Worm (Caenorhabditis elegans) whole organism, L3 larva: ENCODE data around the gene rga-1.

Source experiments
- egl-27 ChIP-seq: sonication (generic microtip); optimal IDR thresholded peaks from 4 replicates; lab custom pipeline; 2017; ENCODE audit warnings: missing biosample characterization, missing genetic modification reagents, missing genetic modification characterization
- fos-1 ChIP-seq: fragments of 150-350 bp; optimal IDR thresholded peaks from 2 replicates; lab custom pipeline; 2014; ENCODE audit warnings: missing biosample characterization, missing genetic modification characterization
- jun-1 ChIP-seq: fragments of 150-350 bp; optimal IDR thresholded peaks from 2 replicates; lab custom pipeline; 2014; ENCODE audit warnings: missing biosample characterization, missing genetic modification reagents, missing genetic modification characterization
- lin-15B ChIP-seq: fragments of 150-350 bp; optimal IDR thresholded peaks from 2 replicates; lab custom pipeline; 2014; ENCODE audit warnings: missing biosample characterization, missing genetic modification characterization
- nhr-12 ChIP-seq: fragments of 150-350 bp; optimal IDR thresholded peaks from 2 replicates; lab custom pipeline; 2014; ENCODE audit warnings: missing biosample characterization, missing genetic modification characterization
- nhr-77 ChIP-seq: fragments of 150-350 bp; optimal IDR thresholded peaks from 2 replicates; lab custom pipeline; 2014; ENCODE audit warnings: missing biosample characterization, missing genetic modification characterization
- pqm-1 ChIP-seq: fragments of 150-350 bp; optimal IDR thresholded peaks from 2 replicates; lab custom pipeline; 2017; ENCODE audit warnings: missing biosample characterization, missing genetic modification characterization, inconsistent platforms
- snpc-4 ChIP-seq: fragments of 150-350 bp; optimal IDR thresholded peaks from 2 replicates; lab custom pipeline; 2014; ENCODE audit warnings: missing biosample characterization, missing genetic modification characterization
- tbx-2 ChIP-seq: sonication (generic microtip); optimal IDR thresholded peaks from 2 replicates; lab custom pipeline; 2016; ENCODE audit warnings: mild to moderate bottlenecking, missing genetic modification characterization, missing compliant biosample characterization
- unc-39 ChIP-seq: sonication (generic microtip); optimal IDR thresholded peaks from 4 replicates; lab custom pipeline; 2017; ENCODE audit warnings: missing biosample characterization, missing genetic modification characterization
- ztf-11 ChIP-seq: fragments of 150-350 bp; optimal IDR thresholded peaks from 2 replicates; lab custom pipeline; 2014; ENCODE audit warnings: missing biosample characterization, missing genetic modification characterization

DNA sequence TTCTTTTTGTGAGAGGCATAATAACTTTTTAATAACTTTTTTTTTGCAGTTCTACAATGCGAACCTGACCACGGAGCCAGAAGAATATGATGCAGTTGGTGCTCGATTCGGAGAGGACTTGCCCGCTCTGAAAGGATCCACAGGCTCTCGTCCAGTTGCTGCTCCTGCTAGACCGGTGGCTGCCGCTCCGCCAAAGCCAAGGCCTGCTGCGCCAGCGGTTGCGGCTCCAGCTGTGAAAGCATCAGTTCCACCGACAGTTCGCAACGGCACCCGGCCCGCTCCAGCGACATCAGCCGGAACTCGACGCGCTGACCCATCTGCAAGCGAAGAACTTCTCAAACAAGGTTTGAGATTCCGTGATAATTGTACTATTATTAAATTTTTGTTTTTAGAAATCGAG is 21.6 kb upstream of the rga-1 start:
- TF ChIP-seq tbx-2 (tag; lab: Kevin White, UChicago) = no peak
- no peak for TF ChIP-seq snpc-4 (tag; lab: Kevin White, UChicago)
- TF ChIP-seq nhr-77 (tag; lab: Kevin White, UChicago) = no peak
- no peak for TF ChIP-seq pqm-1
- TF ChIP-seq egl-27 (tag; lab: Kevin White, UChicago) = no peak
- no peak for TF ChIP-seq fos-1
- TF ChIP-seq ztf-11 (tag; lab: Kevin White, UChicago) = no peak
- no peak for TF ChIP-seq unc-39 (tag; lab: Kevin White, UChicago)
- no peak for TF ChIP-seq jun-1 (tag; lab: Kevin White, UChicago)
- no peak for TF ChIP-seq nhr-12 (tag; lab: Kevin White, UChicago)
- no peak for TF ChIP-seq lin-15B
